Fruit fly (Drosophila melanogaster) whole organism: Measurements from ENCODE around the gene CG31601.

Experiments
- CG8478 ChIP-seq: fragments of >200 bp; optimal IDR thresholded peaks from 2 replicates; lab custom pipeline; 2018; ENCODE audit warnings: inconsistent platforms
- EcR ChIP-seq, 2 experiments: fragments of >200 bp; optimal IDR thresholded peaks; 2 replicates each; lab custom pipeline; 2017; ENCODE audit warnings: missing biosample characterization in 2 of 2, missing genetic modification characterization in 2 of 2, missing genetic modification reagents in 2 of 2
- psq ChIP-seq: fragments of >200 bp; optimal IDR thresholded peaks from 2 replicates; lab custom pipeline; 2017
- usp ChIP-seq: fragments of >200 bp; optimal IDR thresholded peaks from 2 replicates; lab custom pipeline; 2017; ENCODE audit warnings: missing biosample characterization, missing genetic modification characterization, mixed read lengths

dm6 chr2L:22065243-22065642 is 21.6 kb upstream of the CG31601 start, which contains the start of gene CG42597:
- TF ChIP-seq psq (lab: Kevin White, UChicago): no peak
- no peak for TF ChIP-seq EcR (GFP tag; optimal IDR thresholded peaks at IDR 0.05; lab: Kevin White, UChicago)
- no peak for TF ChIP-seq CG8478 (lab: Kevin White, UChicago)
- TF ChIP-seq usp: no peak
